Worm (Caenorhabditis elegans) whole organism, L4/young adult: ENCODE results near the gene ZK112.4.
A peak's percentile ranks its signal among the peaks of the same experiment; 100 is the strongest.

Source experiments
- W03F9.2 ChIP-seq: fragments of 150-350 bp; optimal IDR thresholded peaks from 2 replicates; lab custom pipeline; 2014; ENCODE audit warnings: missing biosample characterization, missing genetic modification characterization
- dao-5 ChIP-seq: sonication (generic microtip); optimal IDR thresholded peaks from 2 replicates; lab custom pipeline; 2016; ENCODE audit warnings: missing genotype, missing genetic modification characterization, moderate library complexity, missing compliant biosample characterization
- him-1 ChIP-seq: sonication (generic microtip); optimal IDR thresholded peaks from 2 replicates; lab custom pipeline; 2016; ENCODE audit warnings: missing genotype, missing genetic modification reagents, missing genetic modification characterization, missing compliant biosample characterization

ZK112.4 gene

DNA sequence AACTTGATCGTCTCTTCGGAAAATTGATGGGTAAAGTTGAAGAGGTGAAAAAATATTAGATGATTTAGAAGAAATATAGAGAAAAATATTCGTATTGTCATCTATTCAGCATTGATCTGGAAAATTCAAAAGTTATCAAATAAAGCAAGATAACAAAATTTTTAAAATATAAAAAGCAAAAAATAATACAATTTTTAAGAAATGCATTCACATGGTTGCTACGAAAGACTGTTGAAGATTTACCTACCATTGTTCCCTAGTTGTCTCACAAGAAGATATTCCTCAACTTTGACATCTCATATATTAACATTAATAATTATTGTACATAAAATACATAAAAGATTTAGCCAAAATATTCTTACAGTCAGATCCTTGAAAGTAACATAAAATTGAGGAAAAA lies 24.5 kb upstream of the ZK112.4 start, which contains the start of gene cdh-3:
cdh-3 (minus strand) TSS at position 101 of the 400 bp plus-strand sequence.
- TF ChIP-seq W03F9.2 (tag; lab: Kevin White, UChicago) (no peak), dao-5 (no peak), him-1 (tag; lab: Kevin White, UChicago) (no peak)

ce11 chrIII:7743183-7743582 lies 13.4 kb upstream of the ZK112.4 start:
- no peak for TF ChIP-seq him-1 (tag; lab: Kevin White, UChicago)
- TF ChIP-seq dao-5: no peak
- no peak for TF ChIP-seq W03F9.2 (tag; lab: Kevin White, UChicago)

- peak; percentile 16 for TF ChIP-seq him-1 (tag; lab: Kevin White, UChicago)
- no peak for TF ChIP-seq W03F9.2 (tag; lab: Kevin White, UChicago)
Observed at ce11 chrIII:7737646-7738258, 7.9 kb upstream of the ZK112.4 start.

ce11 chrIII:7736806-7737205 lies 7.0 kb upstream of the ZK112.4 start:
- TF ChIP-seq W03F9.2 (tag; lab: Kevin White, UChicago): no peak
- TF ChIP-seq dao-5: no peak
- TF ChIP-seq him-1 (tag; lab: Kevin White, UChicago): no peak

ce11 chrIII:7736003-7736402 lies 6.2 kb upstream of the ZK112.4 start:
- no peak for TF ChIP-seq dao-5

- TF ChIP-seq dao-5: no peak
- no peak for TF ChIP-seq him-1 (tag; lab: Kevin White, UChicago)
- TF ChIP-seq W03F9.2 (tag; lab: Kevin White, UChicago): no peak
Observed at ce11 chrIII:7734105-7734504, 4.3 kb upstream of the ZK112.4 start.

- no peak for TF ChIP-seq him-1 (tag; lab: Kevin White, UChicago)
- no peak for TF ChIP-seq dao-5
- no peak for TF ChIP-seq W03F9.2 (tag; lab: Kevin White, UChicago)
Observed at ce11 chrIII:7733563-7733962, 3.8 kb upstream of the ZK112.4 start.

DNA sequence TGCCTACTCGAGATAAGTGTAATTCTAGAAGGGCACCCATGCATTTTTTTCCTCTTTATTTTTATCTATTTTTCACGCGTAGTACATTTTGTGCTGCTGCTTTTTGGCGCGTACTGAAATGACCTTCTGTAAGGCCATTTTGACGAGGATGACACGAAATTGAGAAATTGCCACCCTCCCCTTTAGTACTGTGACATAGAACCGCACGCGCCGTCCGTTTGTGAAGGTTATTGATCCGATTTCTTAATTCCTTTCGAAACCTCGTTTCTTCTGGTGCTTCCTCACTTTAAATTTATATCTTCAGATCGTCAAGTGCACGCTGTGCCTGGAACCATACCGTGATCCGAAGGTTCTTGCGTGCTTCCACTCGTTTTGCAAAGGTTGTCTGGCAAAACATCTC lies 1.3 kb upstream of the ZK112.4 start:
- no peak for TF ChIP-seq dao-5
- no peak for TF ChIP-seq W03F9.2 (tag; lab: Kevin White, UChicago)
- no peak for TF ChIP-seq him-1 (tag; lab: Kevin White, UChicago)

- no peak for TF ChIP-seq W03F9.2 (tag; lab: Kevin White, UChicago)
- TF ChIP-seq him-1 (tag; lab: Kevin White, UChicago): no peak
- TF ChIP-seq dao-5: no peak
Observed at ce11 chrIII:7730331-7730730, 520 bp upstream of the ZK112.4 start.

DNA sequence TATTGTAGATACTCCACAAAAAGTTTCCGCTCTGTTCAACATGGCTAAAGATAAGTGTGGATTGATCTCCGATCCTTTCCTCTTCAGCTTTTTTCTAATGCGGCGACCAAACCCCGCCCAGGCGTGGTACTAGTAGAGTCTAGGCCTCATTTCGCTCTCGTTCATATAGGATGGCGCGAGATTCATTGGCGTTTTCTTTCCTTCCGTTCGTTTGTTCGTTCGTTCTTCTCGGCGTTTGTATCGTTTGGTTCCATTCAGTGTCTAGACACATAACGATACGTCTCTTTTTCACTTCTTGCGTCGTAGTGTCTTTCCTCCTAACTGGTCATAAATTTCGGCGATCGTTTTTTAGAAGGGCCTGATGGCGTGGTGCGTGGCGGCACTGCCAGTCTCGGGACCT lies 749 bp downstream of the ZK112.4 start:
- TF ChIP-seq him-1 (tag; lab: Kevin White, UChicago): no peak
- TF ChIP-seq dao-5: no peak

ce11 chrIII:7728494-7728893 lies 1.3 kb downstream of the ZK112.4 start:
- TF ChIP-seq him-1 (tag; lab: Kevin White, UChicago) (no peak), W03F9.2 (tag; lab: Kevin White, UChicago) (peak; percentile 37), dao-5 (no peak)

DNA sequence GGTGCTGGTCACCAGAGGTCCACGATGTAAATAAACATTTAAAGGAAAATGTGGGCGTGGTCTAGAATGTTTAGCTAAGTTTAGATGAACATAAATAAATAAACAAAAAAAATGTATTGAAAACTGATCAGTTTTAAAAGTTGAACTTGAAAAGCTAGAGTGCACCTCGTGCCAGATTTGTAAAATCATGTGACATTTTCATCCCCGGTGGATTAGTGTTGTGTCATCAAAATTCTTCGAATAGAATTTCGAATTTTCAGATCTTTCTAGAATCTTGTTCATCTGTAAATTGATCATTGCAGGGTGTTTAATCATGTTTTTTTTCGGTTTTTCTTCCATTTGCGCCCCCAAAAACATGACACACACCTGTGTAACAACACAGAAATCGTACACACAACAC lies 3.3 kb downstream of the ZK112.4 start:
- no peak for TF ChIP-seq him-1 (tag; lab: Kevin White, UChicago)
- no peak for TF ChIP-seq W03F9.2 (tag; lab: Kevin White, UChicago)

ce11 chrIII:7725483-7726250 lies 4.1 kb downstream of the ZK112.4 start:
- TF ChIP-seq him-1 (tag; lab: Kevin White, UChicago): peak; percentile 7
- TF ChIP-seq dao-5: no peak

DNA sequence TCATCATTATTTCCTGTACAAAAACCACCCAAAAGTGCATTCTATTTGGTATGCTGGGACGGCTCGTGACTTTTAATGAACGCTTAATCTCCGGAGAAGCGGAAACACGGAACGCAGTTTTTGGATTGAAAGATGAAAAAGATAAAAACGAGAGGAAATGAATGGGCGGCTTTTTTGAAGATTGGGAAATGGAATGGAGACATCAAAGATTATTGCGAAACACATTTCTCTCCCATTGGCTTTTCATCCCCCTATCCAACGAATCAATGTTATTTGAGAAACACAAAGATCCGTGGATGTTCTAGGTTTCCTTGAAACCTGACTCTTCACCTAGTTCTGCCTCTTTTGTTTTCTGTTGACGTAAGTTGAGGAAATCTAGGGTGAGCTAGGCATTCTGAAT lies 5.4 kb downstream of the ZK112.4 start:
- TF ChIP-seq W03F9.2 (tag; lab: Kevin White, UChicago) (no peak), dao-5 (no peak), him-1 (tag; lab: Kevin White, UChicago) (peak; percentile 26)
